Fruit fly (Drosophila melanogaster) whole organism, pupa: ENCODE measurements around the gene Vps26.

Experiments used
- CG4496 ChIP-seq: fragments of 200-800 bp; sonication (Bioruptor generic); IDR thresholded peaks from 3 replicates; pipeline ENCODE4 v1.3.6; 2022; ENCODE audit warnings: missing biosample characterization, missing genetic modification characterization
- CG8159 ChIP-seq: fragments of 200-800 bp; sonication (Bioruptor generic); optimal IDR thresholded peaks from 3 replicates; lab custom pipeline; 2018; ENCODE audit warnings: missing biosample characterization, mild to moderate bottlenecking, missing genetic modification characterization, moderate library complexity
- Ets98B ChIP-seq: fragments of 200-800 bp; sonication (Bioruptor generic); IDR thresholded peaks from 2 replicates; pipeline ENCODE4 v1.3.6; 2022; ENCODE audit warnings: missing biosample characterization, missing genetic modification characterization
- Snoo ChIP-seq: fragments of 200-800 bp; sonication (Bioruptor generic); optimal IDR thresholded peaks from 3 replicates; lab custom pipeline; 2017; ENCODE audit warnings: missing biosample characterization, mild to moderate bottlenecking, missing genetic modification characterization, inconsistent platforms

DNA sequence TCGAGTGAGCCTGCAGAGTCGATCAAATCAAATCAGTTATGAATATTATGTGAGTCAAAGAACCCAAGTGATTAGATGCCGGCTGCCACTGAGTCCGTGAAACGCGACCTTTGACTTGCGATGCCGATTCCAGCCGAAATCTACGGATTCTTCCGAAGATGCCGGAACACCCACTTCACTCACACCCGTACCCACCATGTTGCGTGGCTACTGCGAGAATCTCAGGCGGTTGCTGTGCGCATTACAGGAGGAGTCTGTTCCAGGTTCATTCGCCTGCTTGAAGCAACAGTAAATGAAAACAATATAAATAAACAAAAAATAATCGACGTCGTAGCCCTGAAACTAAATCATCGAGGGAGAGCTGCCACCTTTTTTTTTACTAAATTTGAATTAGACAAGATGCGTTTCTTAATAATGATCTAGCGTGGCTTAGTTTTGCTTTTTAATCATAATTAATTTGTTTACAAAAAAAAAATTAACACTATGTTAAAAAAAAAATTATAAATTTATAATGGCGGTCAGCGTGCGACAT lies 28.0 kb downstream of the Vps26 start, which contains the start of gene Ldaf1:
- TF ChIP-seq Ets98B (no peak), CG4496 (no peak), Snoo (no peak), CG8159 (no peak)
